Fruit fly (Drosophila melanogaster) whole organism, embryonic: Measurements from ENCODE around the gene Tet.
A peak's percentile ranks its signal among the peaks of the same experiment; 100 is the strongest.

Experiments
- Atf3 ChIP-seq: fragments of 200-800 bp; sonication (Bioruptor generic); optimal IDR thresholded peaks from 3 replicates; lab custom pipeline; 2016; ENCODE audit warnings: missing biosample characterization, missing genetic modification characterization
- Awh ChIP-seq: fragments of 200-800 bp; sonication (Bioruptor generic); IDR thresholded peaks from 2 replicates; pipeline ENCODE4, ENCODE4 v1.3.6; 2022; ENCODE audit warnings: missing biosample characterization, missing genetic modification characterization
- B-H1 ChIP-seq: fragments of 200-800 bp; sonication (Bioruptor generic); IDR thresholded peaks from 3 replicates; pipeline ENCODE4 v1.3.6; 2022; ENCODE audit warnings: missing biosample characterization, missing genetic modification characterization
- CG1024 ChIP-seq: fragments of 200-800 bp; sonication (Bioruptor generic); IDR thresholded peaks from 2 replicates; pipeline ENCODE4 v1.3.6; 2022; ENCODE audit warnings: missing biosample characterization, missing genetic modification characterization
- CG10431 ChIP-seq: fragments of 200-800 bp; sonication (Bioruptor generic); optimal IDR thresholded peaks from 3 replicates; lab custom pipeline; 2018; ENCODE audit warnings: missing biosample characterization, mild to moderate bottlenecking, missing genetic modification characterization
- CG11247 ChIP-seq: fragments of 200-800 bp; sonication (Bioruptor generic); IDR thresholded peaks from 2 replicates; pipeline ENCODE4 v1.3.6; 2022; ENCODE audit warnings: missing biosample characterization, missing genetic modification characterization
- CG11456 ChIP-seq: fragments of 200-800 bp; sonication (Bioruptor generic); IDR thresholded peaks from 3 replicates; pipeline ENCODE4 v1.3.6; 2022; ENCODE audit warnings: missing biosample characterization, missing genetic modification characterization
- CG11723 ChIP-seq: fragments of 200-800 bp; sonication (Bioruptor generic); optimal IDR thresholded peaks from 2 replicates; lab custom pipeline; 2017; ENCODE audit warnings: missing biosample characterization, mild to moderate bottlenecking, missing genetic modification characterization
- CG12942 ChIP-seq: fragments of 200-800 bp; sonication (Bioruptor generic); optimal IDR thresholded peaks from 3 replicates; lab custom pipeline; 2016; ENCODE audit warnings: missing biosample characterization, missing genetic modification characterization
- CG13123 ChIP-seq: fragments of 200-800 bp; sonication (Bioruptor generic); optimal IDR thresholded peaks from 2 replicates; lab custom pipeline; 2016; ENCODE audit warnings: missing biosample characterization, missing genetic modification characterization
- CG13424 ChIP-seq: fragments of 200-800 bp; sonication (Bioruptor generic); optimal IDR thresholded peaks from 2 replicates; lab custom pipeline; 2019; ENCODE audit warnings: missing biosample characterization, mild to moderate bottlenecking, missing genetic modification characterization, moderate library complexity
- CG14860 ChIP-seq: fragments of 200-800 bp; sonication (Bioruptor generic); IDR thresholded peaks from 3 replicates; pipeline ENCODE4 v1.3.6; 2022; ENCODE audit warnings: missing biosample characterization, missing genetic modification characterization; ENCODE audit not compliant: partially characterized antibody
- CG17359 ChIP-seq: fragments of 200-800 bp; sonication (Bioruptor generic); optimal IDR thresholded peaks from 3 replicates; lab custom pipeline; 2018; ENCODE audit warnings: missing biosample characterization, mild to moderate bottlenecking, missing genetic modification characterization, moderate library complexity
- CG18262 ChIP-seq: fragments of 200-800 bp; optimal IDR thresholded peaks from 3 replicates; lab custom pipeline; 2019; ENCODE audit warnings: missing biosample characterization, mild to moderate bottlenecking, missing genetic modification characterization, moderate library complexity
- CG1832 ChIP-seq: fragments of 200-800 bp; sonication (Bioruptor generic); optimal IDR thresholded peaks from 2 replicates; lab custom pipeline; 2017; ENCODE audit warnings: missing biosample characterization, mild to moderate bottlenecking, missing genetic modification characterization, inconsistent platforms
- CG2120 ChIP-seq: fragments of 200-800 bp; sonication (Bioruptor generic); optimal IDR thresholded peaks from 3 replicates; lab custom pipeline; 2016; ENCODE audit warnings: missing biosample characterization, missing genetic modification characterization
- CG2712 ChIP-seq: fragments of 200-800 bp; optimal IDR thresholded peaks from 3 replicates; lab custom pipeline; 2019; ENCODE audit warnings: missing biosample characterization, mild to moderate bottlenecking, missing genetic modification characterization, moderate library complexity
- CG7963 ChIP-seq: fragments of 200-800 bp; sonication (Bioruptor generic); IDR thresholded peaks from 3 replicates; pipeline ENCODE4 v1.3.6; 2022; ENCODE audit warnings: missing biosample characterization, missing genetic modification characterization; ENCODE audit not compliant: partially characterized antibody
- CG9932 ChIP-seq: fragments of 200-800 bp; sonication (Bioruptor generic); IDR thresholded peaks from 2 replicates; pipeline ENCODE4 v1.3.6; 2022; ENCODE audit warnings: missing biosample characterization, missing genetic modification characterization
- Eip74EF ChIP-seq, 2 experiments: fragments of 200-800 bp in 1 of 2; fragments of >200 bp in 1 of 2; sonication (Bioruptor generic) in 1 of 2; optimal IDR thresholded peaks; 2 replicates each; lab custom pipeline; 2017 to 2019; ENCODE audit warnings: missing biosample characterization in 2 of 2, missing genetic modification characterization in 2 of 2, mild to moderate bottlenecking in 1 of 2, moderate library complexity in 1 of 2
- Fer3 ChIP-seq: fragments of 200-800 bp; sonication (Bioruptor generic); optimal IDR thresholded peaks from 2 replicates; lab custom pipeline; 2018; ENCODE audit warnings: missing biosample characterization, mild to moderate bottlenecking, missing genetic modification characterization, moderate library complexity
- HHEX ChIP-seq: fragments of 200-800 bp; sonication (Bioruptor generic); optimal IDR thresholded peaks from 3 replicates; lab custom pipeline; 2017; ENCODE audit warnings: missing biosample characterization, mild to moderate bottlenecking, missing genetic modification characterization, missing genetic modification reagents
- Hey ChIP-seq: fragments of 200-800 bp; sonication (Bioruptor generic); optimal IDR thresholded peaks from 3 replicates; lab custom pipeline; 2018; ENCODE audit warnings: missing biosample characterization, mild to moderate bottlenecking, missing genetic modification characterization
- Hmr ChIP-seq: fragments of 200-800 bp; sonication (Bioruptor generic); optimal IDR thresholded peaks from 3 replicates; lab custom pipeline; 2017; ENCODE audit warnings: mild to moderate bottlenecking, missing biosample characterization, missing genetic modification reagents, missing genetic modification characterization
- Ptx1 ChIP-seq: fragments of 200-800 bp; sonication (Bioruptor generic); IDR thresholded peaks from 2 replicates; pipeline ENCODE4 v1.3.6; 2022; ENCODE audit warnings: missing biosample characterization, missing genetic modification characterization
- Scr ChIP-seq: fragments of 200-800 bp; sonication (Bioruptor generic); IDR thresholded peaks from 2 replicates; pipeline ENCODE4 v1.3.6; 2022; ENCODE audit warnings: missing biosample characterization, missing genetic modification characterization; ENCODE audit not compliant: partially characterized antibody
- Six4 ChIP-seq: fragments of 200-800 bp; sonication (Bioruptor generic); optimal IDR thresholded peaks from 2 replicates; lab custom pipeline; 2016; ENCODE audit warnings: missing biosample characterization, missing genetic modification characterization
- TFAM ChIP-seq: fragments of 200-800 bp; sonication (Bioruptor generic); optimal IDR thresholded peaks from 2 replicates; lab custom pipeline; 2017; ENCODE audit warnings: missing biosample characterization, missing genetic modification characterization, inconsistent platforms
- ato ChIP-seq: fragments of 200-800 bp; sonication (Bioruptor generic); IDR thresholded peaks from 2 replicates; pipeline ENCODE4 v1.3.6; 2022; ENCODE audit warnings: missing biosample characterization, missing genetic modification characterization; ENCODE audit not compliant: partially characterized antibody
- cad ChIP-seq: fragments of >200 bp; optimal IDR thresholded peaks from 2 replicates; lab custom pipeline; 2017; ENCODE audit warnings: missing biosample characterization, missing genetic modification characterization
- cato ChIP-seq: fragments of 200-800 bp; sonication (Bioruptor generic); optimal IDR thresholded peaks from 2 replicates; lab custom pipeline; 2016; ENCODE audit warnings: missing biosample characterization, missing genetic modification characterization, borderline replicate concordance
- cg ChIP-seq: fragments of 200-800 bp; sonication (Bioruptor generic); optimal IDR thresholded peaks from 3 replicates; lab custom pipeline; 2019; ENCODE audit warnings: missing biosample characterization, mild to moderate bottlenecking, missing genetic modification characterization, moderate library complexity
- chm ChIP-seq: fragments of 200-800 bp; sonication (Bioruptor generic); IDR thresholded peaks from 2 replicates; pipeline ENCODE4 v1.3.6; 2022; ENCODE audit warnings: missing biosample characterization, missing genetic modification characterization
- crol ChIP-seq: fragments of 200-800 bp; sonication (Bioruptor generic); IDR thresholded peaks from 2 replicates; pipeline ENCODE4 v1.3.6; 2022; ENCODE audit warnings: missing biosample characterization, missing genetic modification characterization
- danr ChIP-seq: fragments of 200-800 bp; sonication (Bioruptor generic); IDR thresholded peaks from 2 replicates; pipeline ENCODE4 v1.3.6; 2022; ENCODE audit warnings: missing biosample characterization, missing genetic modification characterization
- exex ChIP-seq: fragments of 200-800 bp; sonication (Bioruptor generic); optimal IDR thresholded peaks from 4 replicates; lab custom pipeline; 2018; ENCODE audit warnings: missing biosample characterization, mild to moderate bottlenecking, missing genetic modification characterization, moderate library complexity
- gcm ChIP-seq: fragments of 200-800 bp; sonication (Bioruptor generic); optimal IDR thresholded peaks from 2 replicates; lab custom pipeline; 2019; ENCODE audit warnings: missing biosample characterization, mild to moderate bottlenecking, missing genetic modification characterization, moderate library complexity
- jumu ChIP-seq: fragments of 200-800 bp; sonication (Bioruptor generic); optimal IDR thresholded peaks from 3 replicates; lab custom pipeline; 2016; ENCODE audit warnings: missing biosample characterization, missing genetic modification characterization
- klu ChIP-seq: fragments of 200-800 bp; sonication (Bioruptor generic); IDR thresholded peaks from 2 replicates; pipeline ENCODE4 v1.3.6; 2022; ENCODE audit warnings: missing biosample characterization, missing genetic modification characterization
- lab ChIP-seq: fragments of 200-800 bp; sonication (Bioruptor generic); optimal IDR thresholded peaks from 3 replicates; lab custom pipeline; 2017; ENCODE audit warnings: missing biosample characterization, missing genetic modification characterization, mild to moderate bottlenecking, moderate library complexity, missing genetic modification reagents
- luna ChIP-seq: fragments of 200-800 bp; sonication (Bioruptor generic); optimal IDR thresholded peaks from 2 replicates; lab custom pipeline; 2016; ENCODE audit warnings: missing biosample characterization, missing genetic modification characterization
- pho ChIP-seq: fragments of 200-800 bp; sonication (Bioruptor generic); optimal IDR thresholded peaks from 2 replicates; lab custom pipeline; 2016; ENCODE audit warnings: missing biosample characterization, missing genetic modification characterization
- ranshi ChIP-seq: fragments of 200-800 bp; sonication (Bioruptor generic); IDR thresholded peaks from 2 replicates; pipeline ENCODE4 v1.3.6; 2022; ENCODE audit warnings: missing biosample characterization, missing genetic modification characterization
- sima ChIP-seq: fragments of 200-800 bp; sonication (Bioruptor generic); optimal IDR thresholded peaks from 2 replicates; lab custom pipeline; 2016; ENCODE audit warnings: missing biosample characterization, missing genetic modification characterization
- slou ChIP-seq: fragments of 200-800 bp; sonication (Bioruptor generic); optimal IDR thresholded peaks from 3 replicates; lab custom pipeline; 2016; ENCODE audit warnings: missing biosample characterization, missing genetic modification characterization
- stc ChIP-seq: fragments of 200-800 bp; sonication (Bioruptor generic); IDR thresholded peaks from 2 replicates; pipeline ENCODE4 v1.3.6; 2022; ENCODE audit warnings: missing biosample characterization, missing genetic modification characterization
- tna ChIP-seq: fragments of 200-800 bp; sonication (Bioruptor generic); IDR thresholded peaks from 2 replicates; pipeline ENCODE4 v1.3.6; 2022; ENCODE audit warnings: missing biosample characterization, missing genetic modification characterization; ENCODE audit not compliant: partially characterized antibody
- unc-4 ChIP-seq: fragments of 200-800 bp; sonication (Bioruptor generic); IDR thresholded peaks from 2 replicates; pipeline ENCODE4 v1.3.6; 2022; ENCODE audit warnings: missing biosample characterization, missing genetic modification characterization; ENCODE audit not compliant: partially characterized antibody

Gene Tet

dm6 chr3L:2766269-2767088 is 112.5 kb downstream of the Tet start, which contains the start of the genes Mrtf and Non2 (continued):
- peak; percentile 85 for TF ChIP-seq ato (GFP tag; lab: Robert Waterston, UW)
- TF ChIP-seq jumu: peak; percentile 59
- TF ChIP-seq chm: peak; percentile 35; the same call in 1 of the 2 replicates
- peak; percentile 50 for TF ChIP-seq Ptx1
- TF ChIP-seq cad (GFP tag; lab: Kevin White, UChicago): no peak
- no peak for TF ChIP-seq crol (GFP tag; lab: Robert Waterston, UW)
- peak; percentile 59 for TF ChIP-seq Atf3 (GFP tag; lab: Kevin White, UChicago)
- TF ChIP-seq pho (GFP tag; lab: Kevin White, UChicago): peak; percentile 75
- TF ChIP-seq tna (GFP tag; lab: Robert Waterston, UW): peak; percentile 70
- TF ChIP-seq CG14860 (GFP tag; lab: Robert Waterston, UW): peak; percentile 73
- no peak for TF ChIP-seq Awh (GFP tag; lab: Robert Waterston, UW)
- peak; percentile 15 for TF ChIP-seq HHEX (GFP tag; lab: Kevin White, UChicago)
- TF ChIP-seq CG2120 (GFP tag; lab: Kevin White, UChicago): peak; percentile 83
- TF ChIP-seq CG11247: peak; percentile 34; the same call in 1 of the 2 replicates
- peak; percentile 61; the same call in 1 of the 2 replicates for TF ChIP-seq ranshi (GFP tag; lab: Robert Waterston, UW)
- peak; percentile 73 for TF ChIP-seq CG2712 (tag; lab: Kevin White, UChicago)
- TF ChIP-seq exex: peak; percentile 30
- peak; percentile 91 for TF ChIP-seq cg
- peak; percentile 40 for TF ChIP-seq CG12942 (GFP tag; lab: Kevin White, UChicago)
- peak; percentile 77 for TF ChIP-seq CG9932 (GFP tag; lab: Robert Waterston, UW)
- peak; percentile 72 for TF ChIP-seq CG13424
- peak; percentile 37 for TF ChIP-seq cato (GFP tag; lab: Kevin White, UChicago)
- no peak for TF ChIP-seq danr (GFP tag; lab: Robert Waterston, UW)
- TF ChIP-seq lab (GFP tag; lab: Kevin White, UChicago): peak; percentile 57
- TF ChIP-seq CG11456 (GFP tag; lab: Robert Waterston, UW): peak; percentile 65; the same call in 2 of the 3 replicates
- no peak for TF ChIP-seq slou (GFP tag; lab: Kevin White, UChicago)
- peak; percentile 62 for TF ChIP-seq CG18262 (tag; lab: Kevin White, UChicago)
- peak; percentile 23 for TF ChIP-seq CG11723 (GFP tag; lab: Kevin White, UChicago)
- no peak for TF ChIP-seq CG13123 (GFP tag; lab: Kevin White, UChicago)
- TF ChIP-seq Scr (GFP tag; lab: Robert Waterston, UW): peak; percentile 84
- peak; percentile 63 for TF ChIP-seq Hmr (GFP tag; lab: Kevin White, UChicago)
- no peak for TF ChIP-seq CG1832 (GFP tag; lab: Kevin White, UChicago)
- TF ChIP-seq CG7963: peak; percentile 67
- TF ChIP-seq CG17359 (tag; lab: Kevin White, UChicago): peak; percentile 59
- no peak for TF ChIP-seq gcm (GFP tag; lab: Kevin White, UChicago)
- TF ChIP-seq Eip74EF (GFP tag; optimal IDR thresholded peaks at IDR 0.05; lab: Kevin White, UChicago): peak in 1 of 2 experiments; percentile 6
- TF ChIP-seq Fer3 (tag; lab: Kevin White, UChicago): peak; percentile 49
- no peak for TF ChIP-seq CG1024 (GFP tag; lab: Robert Waterston, UW)
- TF ChIP-seq unc-4: peak; percentile 72
- no peak for TF ChIP-seq TFAM (GFP tag; lab: Kevin White, UChicago)
- no peak for TF ChIP-seq luna
- no peak for TF ChIP-seq Hey
- no peak for TF ChIP-seq klu (GFP tag; lab: Robert Waterston, UW)
- TF ChIP-seq B-H1 (GFP tag; lab: Robert Waterston, UW): 0 out of 3 replicates have a peak, but pooled peaks have one; percentile 31
- no peak for TF ChIP-seq stc (GFP tag; lab: Robert Waterston, UW)
- peak; percentile 50 for TF ChIP-seq Six4 (GFP tag; lab: Kevin White, UChicago)
- TF ChIP-seq CG10431: no peak
- TF ChIP-seq sima (GFP tag; lab: Kevin White, UChicago): peak; percentile 4
